Fruit fly (Drosophila melanogaster) whole organism, embryonic: ENCODE results near the gene mib1.

ENCODE experiments used
- Blimp-1 ChIP-seq: fragments of 200-800 bp; sonication (Bioruptor generic); optimal IDR thresholded peaks from 3 replicates; lab custom pipeline; 2018; ENCODE audit warnings: missing biosample characterization, missing genetic modification characterization, mild to moderate bottlenecking, moderate library complexity, missing genetic modification reagents
- CG10209 ChIP-seq: fragments of 200-800 bp; sonication (Bioruptor generic); optimal IDR thresholded peaks from 3 replicates; lab custom pipeline; 2017; ENCODE audit warnings: missing biosample characterization, mild to moderate bottlenecking, missing genetic modification characterization, missing genetic modification reagents
- CG10431 ChIP-seq: fragments of 200-800 bp; sonication (Bioruptor generic); optimal IDR thresholded peaks from 3 replicates; lab custom pipeline; 2018; ENCODE audit warnings: missing biosample characterization, mild to moderate bottlenecking, missing genetic modification characterization
- CG10462 ChIP-seq: fragments of 200-800 bp; sonication (Bioruptor generic); optimal IDR thresholded peaks from 2 replicates; lab custom pipeline; 2016; ENCODE audit warnings: missing biosample characterization, missing genetic modification characterization
- CG11398 ChIP-seq: fragments of 200-800 bp; sonication (Bioruptor generic); optimal IDR thresholded peaks from 2 replicates; lab custom pipeline; 2016; ENCODE audit warnings: missing biosample characterization, missing genetic modification characterization
- CG12104 ChIP-seq: fragments of 200-800 bp; sonication (Bioruptor generic); optimal IDR thresholded peaks from 3 replicates; lab custom pipeline; 2016; ENCODE audit warnings: missing biosample characterization, missing genetic modification characterization
- CG14965 ChIP-seq: fragments of 200-800 bp; sonication (Bioruptor generic); optimal IDR thresholded peaks from 2 replicates; lab custom pipeline; 2016; ENCODE audit warnings: missing biosample characterization, missing genetic modification characterization, borderline replicate concordance
- CG15479 ChIP-seq: fragments of 200-800 bp; sonication (Bioruptor generic); optimal IDR thresholded peaks from 3 replicates; lab custom pipeline; 2019; ENCODE audit warnings: missing biosample characterization, mild to moderate bottlenecking, missing genetic modification characterization, moderate library complexity
- CG16815 ChIP-seq: fragments of 200-800 bp; sonication (Bioruptor generic); optimal IDR thresholded peaks from 3 replicates; lab custom pipeline; 2017; ENCODE audit warnings: missing biosample characterization, mild to moderate bottlenecking, missing genetic modification characterization
- CG17186 ChIP-seq: fragments of 200-800 bp; sonication (Bioruptor generic); optimal IDR thresholded peaks from 3 replicates; lab custom pipeline; 2017; ENCODE audit warnings: missing biosample characterization, missing genetic modification reagents, missing genetic modification characterization
- CG17829 ChIP-seq: fragments of 200-800 bp; optimal IDR thresholded peaks from 2 replicates; lab custom pipeline; 2019; ENCODE audit warnings: missing biosample characterization, mild to moderate bottlenecking, missing genetic modification characterization, moderate library complexity
- CG18619 ChIP-seq: fragments of 200-800 bp; sonication (Bioruptor generic); optimal IDR thresholded peaks from 3 replicates; lab custom pipeline; 2017; ENCODE audit warnings: missing biosample characterization, mild to moderate bottlenecking, missing genetic modification characterization
- CG31224 ChIP-seq: fragments of 200-800 bp; sonication (Bioruptor generic); IDR thresholded peaks from 2 replicates; pipeline ENCODE4 v1.3.6; 2022; ENCODE audit warnings: missing biosample characterization, missing genetic modification characterization
- CG31365 ChIP-seq: fragments of 200-800 bp; sonication (Bioruptor generic); optimal IDR thresholded peaks from 2 replicates; lab custom pipeline; 2018; ENCODE audit warnings: missing biosample characterization, mild to moderate bottlenecking, missing genetic modification characterization
- CG3163 ChIP-seq: fragments of 200-800 bp; sonication (Bioruptor generic); optimal IDR thresholded peaks from 3 replicates; lab custom pipeline; 2016; ENCODE audit warnings: missing biosample characterization, missing genetic modification characterization
- CG4328 ChIP-seq: fragments of 200-800 bp; sonication (Bioruptor generic); optimal IDR thresholded peaks from 3 replicates; lab custom pipeline; 2017; ENCODE audit warnings: missing biosample characterization, missing genetic modification reagents, missing genetic modification characterization
- CG5245 ChIP-seq: fragments of 200-800 bp; sonication (Bioruptor generic); optimal IDR thresholded peaks from 3 replicates; lab custom pipeline; 2016; ENCODE audit warnings: missing biosample characterization, missing genetic modification characterization
- CG7928 ChIP-seq: fragments of 200-800 bp; sonication (Bioruptor generic); optimal IDR thresholded peaks from 2 replicates; lab custom pipeline; 2017; ENCODE audit warnings: missing biosample characterization, mild to moderate bottlenecking, missing genetic modification characterization
- CG8089 ChIP-seq: fragments of 200-800 bp; sonication (Bioruptor generic); optimal IDR thresholded peaks from 3 replicates; lab custom pipeline; 2016; ENCODE audit warnings: missing biosample characterization, missing genetic modification characterization
- CG8281 ChIP-seq: fragments of 200-800 bp; sonication (Bioruptor generic); optimal IDR thresholded peaks from 2 replicates; lab custom pipeline; 2018; ENCODE audit warnings: missing biosample characterization, mild to moderate bottlenecking, missing genetic modification characterization, moderate library complexity
- CG8924 ChIP-seq: fragments of 200-800 bp; optimal IDR thresholded peaks from 3 replicates; lab custom pipeline; 2019; ENCODE audit warnings: missing biosample characterization, mild to moderate bottlenecking, missing genetic modification characterization, moderate library complexity
- CG8944 ChIP-seq: fragments of 200-800 bp; sonication (Bioruptor generic); optimal IDR thresholded peaks from 3 replicates; lab custom pipeline; 2016; ENCODE audit warnings: missing biosample characterization, missing genetic modification characterization
- CG9437 ChIP-seq: fragments of 200-800 bp; sonication (Bioruptor generic); optimal IDR thresholded peaks from 2 replicates; lab custom pipeline; 2018; ENCODE audit warnings: missing biosample characterization, mild to moderate bottlenecking, missing genetic modification characterization
- CG9727 ChIP-seq: fragments of 200-800 bp; sonication (Bioruptor generic); optimal IDR thresholded peaks from 3 replicates; lab custom pipeline; 2017; ENCODE audit warnings: missing biosample characterization, mild to moderate bottlenecking, missing genetic modification characterization
- CG9876 ChIP-seq: fragments of 200-800 bp; sonication (Bioruptor generic); optimal IDR thresholded peaks from 2 replicates; lab custom pipeline; 2016; ENCODE audit warnings: missing biosample characterization, missing genetic modification characterization
- D ChIP-seq, 2 experiments: fragments of 200-800 bp in 1 of 2; fragments of >200 bp in 1 of 2; sonication (Bioruptor generic) in 1 of 2; optimal IDR thresholded peaks; 2 replicates in 1 of 2; 3 replicates in 1 of 2; lab custom pipeline; 2017; ENCODE audit warnings: mild to moderate bottlenecking in 1 of 2, missing biosample characterization in 1 of 2, missing genetic modification characterization in 1 of 2, missing genetic modification reagents in 1 of 2
- D19A ChIP-seq: fragments of 200-800 bp; optimal IDR thresholded peaks from 3 replicates; lab custom pipeline; 2019; ENCODE audit warnings: missing biosample characterization, mild to moderate bottlenecking, missing genetic modification characterization, moderate library complexity
- Drgx ChIP-seq: fragments of 200-800 bp; sonication (Bioruptor generic); IDR thresholded peaks from 2 replicates; pipeline ENCODE4 v1.3.6; 2022; ENCODE audit warnings: missing biosample characterization, missing genetic modification characterization
- Hsf ChIP-seq: fragments of 200-800 bp; sonication (Bioruptor generic); optimal IDR thresholded peaks from 3 replicates; lab custom pipeline; 2016; ENCODE audit warnings: missing biosample characterization, missing genetic modification characterization
- Meics ChIP-seq: fragments of 200-800 bp; sonication (Bioruptor generic); optimal IDR thresholded peaks from 2 replicates; lab custom pipeline; 2017; ENCODE audit warnings: missing biosample characterization, mild to moderate bottlenecking, missing genetic modification characterization
- Xbp1 ChIP-seq: fragments of 200-800 bp; sonication (Bioruptor generic); optimal IDR thresholded peaks from 3 replicates; lab custom pipeline; 2016; ENCODE audit warnings: missing biosample characterization, mild to moderate bottlenecking, missing genetic modification characterization
- ap ChIP-seq: fragments of 200-800 bp; sonication (Bioruptor generic); IDR thresholded peaks from 2 replicates; pipeline ENCODE4 v1.3.6; 2022; ENCODE audit warnings: missing biosample characterization, missing genetic modification characterization
- bigmax ChIP-seq: fragments of 200-800 bp; sonication (Bioruptor generic); optimal IDR thresholded peaks from 2 replicates; lab custom pipeline; 2018; ENCODE audit warnings: missing biosample characterization, mild to moderate bottlenecking, missing genetic modification characterization
- bsh ChIP-seq, 2 experiments: fragments of 200-800 bp; sonication (Bioruptor generic); optimal IDR thresholded peaks; 2 replicates each; lab custom pipeline; 2017 to 2018; ENCODE audit warnings: mild to moderate bottlenecking in 2 of 2, missing biosample characterization in 2 of 2, missing genetic modification characterization in 2 of 2, moderate library complexity in 1 of 2
- btn ChIP-seq: fragments of 200-800 bp; sonication (Bioruptor generic); optimal IDR thresholded peaks from 2 replicates; lab custom pipeline; 2016; ENCODE audit warnings: missing biosample characterization, missing genetic modification characterization
- cg ChIP-seq: fragments of 200-800 bp; sonication (Bioruptor generic); optimal IDR thresholded peaks from 3 replicates; lab custom pipeline; 2019; ENCODE audit warnings: missing biosample characterization, mild to moderate bottlenecking, missing genetic modification characterization, moderate library complexity
- ci ChIP-seq: fragments of 200-800 bp; sonication (Bioruptor generic); IDR thresholded peaks from 3 replicates; pipeline ENCODE4 v1.3.6; 2022; ENCODE audit warnings: missing biosample characterization, missing genetic modification characterization
- da ChIP-seq: fragments of 200-800 bp; sonication (Bioruptor generic); optimal IDR thresholded peaks from 2 replicates; lab custom pipeline; 2016; ENCODE audit warnings: missing biosample characterization, missing genetic modification characterization
- ewg ChIP-seq: fragments of 200-800 bp; sonication (Bioruptor generic); optimal IDR thresholded peaks from 3 replicates; lab custom pipeline; 2017; ENCODE audit warnings: mild to moderate bottlenecking, missing biosample characterization, missing genetic modification reagents, missing genetic modification characterization
- fd96Cb ChIP-seq: fragments of 200-800 bp; sonication (Bioruptor generic); optimal IDR thresholded peaks from 2 replicates; lab custom pipeline; 2018; ENCODE audit warnings: missing biosample characterization, mild to moderate bottlenecking, missing genetic modification characterization, moderate library complexity
- hkb ChIP-seq, 2 experiments: fragments of 200-800 bp in 1 of 2; fragments of >200 bp in 1 of 2; sonication (Bioruptor generic) in 1 of 2; IDR thresholded peaks in 1 of 2; optimal IDR thresholded peaks in 1 of 2; 2 replicates each; pipeline versions ENCODE4 v1.3.6 to Lab custom; 2017 to 2022; ENCODE audit warnings: missing biosample characterization in 1 of 2, missing genetic modification characterization in 1 of 2
- jumu ChIP-seq: fragments of 200-800 bp; sonication (Bioruptor generic); optimal IDR thresholded peaks from 3 replicates; lab custom pipeline; 2016; ENCODE audit warnings: missing biosample characterization, missing genetic modification characterization
- ken ChIP-seq: fragments of 200-800 bp; sonication (Bioruptor generic); IDR thresholded peaks from 3 replicates; pipeline ENCODE4 v1.3.6; 2022; ENCODE audit warnings: missing biosample characterization, missing genetic modification characterization
- kni ChIP-seq: fragments of 200-800 bp; sonication (Bioruptor generic); optimal IDR thresholded peaks from 3 replicates; lab custom pipeline; 2017; ENCODE audit warnings: mild to moderate bottlenecking, missing biosample characterization, missing genetic modification reagents, missing genetic modification characterization
- nerfin-1 ChIP-seq: fragments of 200-800 bp; sonication (Bioruptor generic); optimal IDR thresholded peaks from 3 replicates; lab custom pipeline; 2019; ENCODE audit warnings: missing biosample characterization, mild to moderate bottlenecking, missing genetic modification characterization, moderate library complexity
- tgo ChIP-seq: fragments of 200-800 bp; sonication (Bioruptor generic); IDR thresholded peaks from 3 replicates; pipeline ENCODE4 v1.3.6; 2022; ENCODE audit warnings: missing biosample characterization, missing genetic modification characterization
- vvl ChIP-seq: fragments of 200-800 bp; sonication (Bioruptor generic); IDR thresholded peaks from 2 replicates; pipeline ENCODE4 v1.3.6; 2022; ENCODE audit warnings: missing biosample characterization, missing genetic modification characterization
- zfh2 ChIP-seq: fragments of 200-800 bp; sonication (Bioruptor generic); optimal IDR thresholded peaks from 2 replicates; lab custom pipeline; 2016; ENCODE audit warnings: missing biosample characterization, missing genetic modification characterization

The mib1 gene

DNA sequence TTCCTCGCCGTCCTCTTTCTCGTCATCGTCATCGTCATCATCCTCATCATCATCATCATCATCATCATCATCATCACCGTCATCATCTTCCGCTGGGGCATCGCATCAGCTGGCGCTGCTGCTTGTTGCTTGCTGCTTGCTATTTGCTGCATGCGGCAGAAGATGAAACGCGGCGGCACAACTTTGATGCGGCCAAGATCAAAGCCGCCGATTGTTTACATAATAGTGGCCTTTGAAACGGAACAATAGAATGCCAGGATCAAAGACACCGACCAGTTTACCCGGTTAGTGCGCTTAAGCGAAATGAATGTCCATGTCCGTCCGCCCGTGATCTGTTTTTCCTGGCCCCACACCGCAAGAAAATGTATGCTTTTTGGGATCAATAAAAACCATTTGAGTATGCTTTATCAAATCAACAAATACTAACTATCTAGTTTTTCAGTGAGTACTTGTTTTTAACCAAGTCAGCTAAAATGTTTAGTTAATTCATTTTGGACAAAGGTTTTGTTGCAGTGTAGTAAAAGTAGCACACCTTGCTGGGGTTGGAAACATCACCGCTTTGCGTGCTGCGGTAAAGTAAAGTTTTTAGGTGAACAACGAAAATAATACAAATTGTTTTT is 9.6 kb upstream of the mib1 start (continued):
- TF ChIP-seq Blimp-1 (GFP tag; lab: Kevin White, UChicago) (peak; percentile 57), CG18619 (GFP tag; lab: Kevin White, UChicago) (peak; percentile 12), ap (GFP tag; lab: Robert Waterston, UW) (no peak), vvl (GFP tag; lab: Robert Waterston, UW) (peak; percentile 72), CG10462 (GFP tag; lab: Kevin White, UChicago) (peak; percentile 47), btn (peak; percentile 37), CG12104 (no peak), Xbp1 (GFP tag; lab: Kevin White, UChicago) (peak; percentile 47), tgo (GFP tag; lab: Robert Waterston, UW) (peak; percentile 40; the same call in 2 of the 3 replicates), CG8924 (tag; lab: Kevin White, UChicago) (peak; percentile 73), CG9727 (GFP tag; lab: Kevin White, UChicago) (peak; percentile 80), ewg (peak; percentile 8), da (GFP tag; lab: Kevin White, UChicago) (peak; percentile 4), CG8089 (GFP tag; lab: Kevin White, UChicago) (peak; percentile 51), bigmax (GFP tag; lab: Kevin White, UChicago) (no peak), zfh2 (GFP tag; lab: Kevin White, UChicago) (no peak), Hsf (GFP tag; lab: Kevin White, UChicago) (peak; percentile 55), Drgx (GFP tag; lab: Robert Waterston, UW) (no peak), CG17186 (GFP tag; lab: Kevin White, UChicago) (no peak), D19A (tag; lab: Kevin White, UChicago) (peak; percentile 65), CG3163 (peak; percentile 28), CG8281 (tag; lab: Kevin White, UChicago) (no peak), nerfin-1 (tag; lab: Kevin White, UChicago) (peak; percentile 47), cg (no peak), CG4328 (GFP tag; lab: Kevin White, UChicago) (no peak), CG9437 (GFP tag; lab: Kevin White, UChicago) (no peak), ci (GFP tag; lab: Robert Waterston, UW) (peak; percentile 73), jumu (GFP tag; lab: Kevin White, UChicago) (peak; percentile 29), fd96Cb (tag; lab: Kevin White, UChicago) (peak; percentile 74), CG11398 (no peak), D (optimal IDR thresholded peaks at IDR 0.05; lab: Kevin White, UChicago) (peak; percentile 68), D (GFP tag; optimal IDR thresholded peaks at IDR 0.05; lab: Kevin White, UChicago) (peak; percentile 63), bsh (GFP tag; optimal IDR thresholded peaks at IDR 0.05; lab: Kevin White, UChicago) (peak in 1 of 2 experiments; percentile 74), CG10209 (GFP tag; lab: Kevin White, UChicago) (peak; percentile 42), CG15479 (no peak), CG8944 (GFP tag; lab: Kevin White, UChicago) (peak; percentile 46), CG5245 (GFP tag; lab: Kevin White, UChicago) (peak; percentile 28), CG31365 (no peak), CG17829 (tag; lab: Kevin White, UChicago) (peak; percentile 81), CG7928 (GFP tag; lab: Kevin White, UChicago) (no peak), CG31224 (GFP tag; lab: Robert Waterston, UW) (no peak), ken (GFP tag; lab: Robert Waterston, UW) (peak; percentile 23; the same call in 1 of the 3 replicates), hkb (optimal IDR thresholded peaks at IDR 0.05; lab: Kevin White, UChicago) (no peak), hkb (GFP tag; IDR thresholded peaks at IDR 0.05; lab: Robert Waterston, UW) (0 out of 2 replicates have a peak, but pooled peaks have one; percentile 43), kni (GFP tag; lab: Kevin White, UChicago) (peak; percentile 39), CG10431 (GFP tag; lab: Kevin White, UChicago) (no peak), CG16815 (GFP tag; lab: Kevin White, UChicago) (peak; percentile 66), CG14965 (GFP tag; lab: Kevin White, UChicago) (no peak), Meics (GFP tag; lab: Kevin White, UChicago) (no peak), CG9876 (peak; percentile 3)
